Worm (Caenorhabditis elegans) whole organism, L3 larva: Measurements from ENCODE around the gene clec-36.
A peak's percentile ranks its signal among the peaks of the same experiment; 100 is the strongest.

Experiments used
- R02D3.7 ChIP-seq: fragments of 150-350 bp; optimal IDR thresholded peaks from 2 replicates; lab custom pipeline; 2014; ENCODE audit warnings: missing biosample characterization, missing genetic modification characterization
- ZK546.5 ChIP-seq: sonication (generic microtip); optimal IDR thresholded peaks from 2 replicates; lab custom pipeline; 2017; ENCODE audit warnings: missing biosample characterization, missing genetic modification characterization
- ama-1 ChIP-seq: fragments of 150-350 bp; optimal IDR thresholded peaks from 2 replicates; lab custom pipeline; 2018
- ceh-16 ChIP-seq: sonication (generic microtip); optimal IDR thresholded peaks from 2 replicates; lab custom pipeline; 2017; ENCODE audit warnings: missing biosample characterization, missing genetic modification characterization
- ceh-28 ChIP-seq: fragments of 150-350 bp; optimal IDR thresholded peaks from 2 replicates; lab custom pipeline; 2014; ENCODE audit warnings: missing biosample characterization, missing genetic modification reagents, missing genetic modification characterization
- ceh-82 ChIP-seq: fragments of 150-350 bp; optimal IDR thresholded peaks from 2 replicates; lab custom pipeline; 2014; ENCODE audit warnings: missing biosample characterization, missing genetic modification characterization
- ceh-9 ChIP-seq: sonication (generic microtip); optimal IDR thresholded peaks from 2 replicates; lab custom pipeline; 2018; ENCODE audit warnings: missing biosample characterization, missing genetic modification characterization
- daf-12 ChIP-seq: fragments of 150-350 bp; optimal IDR thresholded peaks from 2 replicates; lab custom pipeline; 2014; ENCODE audit warnings: missing biosample characterization, missing genetic modification reagents, missing genetic modification characterization
- egl-5 ChIP-seq: fragments of 150-350 bp; optimal IDR thresholded peaks from 2 replicates; lab custom pipeline; 2017; ENCODE audit warnings: missing biosample characterization, missing genetic modification reagents, missing genetic modification characterization, inconsistent platforms
- elt-2 ChIP-seq: sonication (generic microtip); optimal IDR thresholded peaks from 2 replicates; lab custom pipeline; 2016; ENCODE audit warnings: missing genetic modification reagents, mild to moderate bottlenecking, missing genetic modification characterization, missing compliant biosample characterization
- elt-3 ChIP-seq, 3 experiments: fragments of 150-350 bp in 1 of 3; sonication (generic microtip) in 2 of 3; optimal IDR thresholded peaks; 2 replicates in 2 of 3; 4 replicates in 1 of 3; lab custom pipeline; 2014 to 2017; ENCODE audit warnings: missing biosample characterization in 3 of 3, missing genetic modification characterization in 3 of 3
- eor-1 ChIP-seq, 2 experiments: fragments of 150-350 bp; optimal IDR thresholded peaks; 2 replicates each; lab custom pipeline; 2014 to 2018; ENCODE audit warnings: missing biosample characterization in 2 of 2, missing genetic modification characterization in 2 of 2
- fkh-2 ChIP-seq: fragments of 150-350 bp; optimal IDR thresholded peaks from 2 replicates; lab custom pipeline; 2014; ENCODE audit warnings: missing biosample characterization, missing genetic modification reagents, missing genetic modification characterization
- hmg-11 ChIP-seq: sonication (generic microtip); optimal IDR thresholded peaks from 2 replicates; lab custom pipeline; 2016; ENCODE audit warnings: missing genetic modification characterization, missing compliant biosample characterization
- jun-1 ChIP-seq: fragments of 150-350 bp; optimal IDR thresholded peaks from 2 replicates; lab custom pipeline; 2014; ENCODE audit warnings: missing biosample characterization, missing genetic modification reagents, missing genetic modification characterization
- lin-15B ChIP-seq: fragments of 150-350 bp; optimal IDR thresholded peaks from 2 replicates; lab custom pipeline; 2014; ENCODE audit warnings: missing biosample characterization, missing genetic modification characterization
- lsy-12 ChIP-seq: sonication (generic microtip); optimal IDR thresholded peaks from 2 replicates; lab custom pipeline; 2016; ENCODE audit warnings: mild to moderate bottlenecking, missing genetic modification characterization, missing compliant biosample characterization
- mdl-1 ChIP-seq: fragments of 150-350 bp; optimal IDR thresholded peaks from 2 replicates; lab custom pipeline; 2014; ENCODE audit warnings: missing biosample characterization, missing genetic modification characterization
- nfya-1 ChIP-seq: sonication (generic microtip); optimal IDR thresholded peaks from 2 replicates; lab custom pipeline; 2017; ENCODE audit warnings: missing genetic modification characterization, mild to moderate bottlenecking, missing compliant biosample characterization, antibody characterized with exemption, moderate library complexity; ENCODE audit not compliant: insufficient read depth
- nhr-12 ChIP-seq: fragments of 150-350 bp; optimal IDR thresholded peaks from 2 replicates; lab custom pipeline; 2014; ENCODE audit warnings: missing biosample characterization, missing genetic modification characterization
- nhr-23 ChIP-seq: fragments of 150-350 bp; optimal IDR thresholded peaks from 2 replicates; lab custom pipeline; 2014; ENCODE audit warnings: missing biosample characterization, missing genetic modification reagents, missing genetic modification characterization
- nhr-25 ChIP-seq: sonication (generic microtip); optimal IDR thresholded peaks from 2 replicates; lab custom pipeline; 2017; ENCODE audit warnings: missing biosample characterization, missing genetic modification characterization
- nhr-28 ChIP-seq: fragments of 150-350 bp; optimal IDR thresholded peaks from 2 replicates; lab custom pipeline; 2014; ENCODE audit warnings: missing biosample characterization, missing genetic modification characterization
- nhr-67 ChIP-seq: fragments of 150-350 bp; optimal IDR thresholded peaks from 2 replicates; lab custom pipeline; 2014; ENCODE audit warnings: missing biosample characterization, missing genetic modification characterization
- nhr-76 ChIP-seq: fragments of 150-350 bp; sonication (generic microtip); optimal IDR thresholded peaks from 5 replicates; lab custom pipeline; 2014; ENCODE audit warnings: missing biosample characterization, missing genetic modification characterization
- pha-4 ChIP-seq: fragments of 150-350 bp; optimal IDR thresholded peaks from 2 replicates; lab custom pipeline; 2014; ENCODE audit warnings: missing biosample characterization, missing genetic modification reagents, missing genetic modification characterization
- pqm-1 ChIP-seq: fragments of 150-350 bp; optimal IDR thresholded peaks from 2 replicates; lab custom pipeline; 2017; ENCODE audit warnings: missing biosample characterization, missing genetic modification characterization, inconsistent platforms
- sea-2 ChIP-seq: fragments of 150-350 bp; sonication (generic microtip); optimal IDR thresholded peaks from 4 replicates; lab custom pipeline; 2014; ENCODE audit warnings: missing biosample characterization, missing genetic modification reagents, missing genetic modification characterization
- skn-1 ChIP-seq: fragments of 150-350 bp; optimal IDR thresholded peaks from 2 replicates; lab custom pipeline; 2014; ENCODE audit warnings: missing biosample characterization, missing genetic modification characterization
- snpc-4 ChIP-seq: fragments of 150-350 bp; optimal IDR thresholded peaks from 2 replicates; lab custom pipeline; 2014; ENCODE audit warnings: missing biosample characterization, missing genetic modification characterization
- unc-62 ChIP-seq: fragments of 150-350 bp; sonication (generic microtip); optimal IDR thresholded peaks from 4 replicates; lab custom pipeline; 2014; ENCODE audit warnings: missing biosample characterization, missing genetic modification reagents, missing genetic modification characterization

Gene clec-36

DNA sequence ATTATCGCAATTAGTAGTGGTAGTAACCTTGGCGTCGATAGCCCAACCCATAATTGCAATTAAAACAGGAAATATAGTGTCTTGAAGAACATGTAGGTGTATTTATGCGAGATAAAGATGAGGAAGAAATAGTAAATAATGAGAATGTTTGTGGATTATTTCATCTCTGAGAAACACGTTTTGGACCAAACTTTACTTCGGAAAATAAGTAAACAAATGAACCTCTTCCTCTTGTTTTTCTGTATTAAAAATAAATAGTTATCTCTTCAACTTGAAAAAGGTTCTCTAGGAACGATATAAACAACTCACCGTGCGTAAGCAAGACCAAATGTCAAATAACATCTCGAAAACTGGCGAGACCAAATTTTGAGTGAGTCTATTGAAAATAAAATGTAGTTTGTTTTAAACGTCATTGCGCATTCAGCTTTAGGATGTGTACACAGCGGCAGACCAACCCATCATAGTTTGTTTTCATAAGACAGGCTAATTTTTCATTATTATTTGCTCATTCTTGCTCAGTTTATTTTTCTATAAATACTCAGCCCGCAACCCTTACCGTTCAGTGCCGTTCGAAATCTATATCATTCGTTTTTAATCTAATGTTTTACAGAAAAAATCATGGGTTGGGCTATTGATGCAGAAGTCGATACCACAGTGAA is 34.0 kb upstream of the clec-36 start, which contains the start of the genes F09C6.11 and F09C6.12:
Gene F09C6.11 (minus strand): TSS at position 51 of the 659 bp plus-strand sequence.
Gene F09C6.12 (plus strand): TSS at position 609 of the 659 bp plus-strand sequence.
- TF ChIP-seq daf-12 (tag; lab: Kevin White, UChicago) (no peak), R02D3.7 (no peak), pha-4 (tag; lab: Kevin White, UChicago) (peak; percentile 95), elt-3 (tag; optimal IDR thresholded peaks at IDR 0.05; lab: Kevin White, UChicago) (no peak), hmg-11 (tag; lab: Kevin White, UChicago) (no peak), ceh-16 (tag; lab: Kevin White, UChicago) (no peak)
- TF ChIP-seq, all 47 proteins: peak for 1

DNA sequence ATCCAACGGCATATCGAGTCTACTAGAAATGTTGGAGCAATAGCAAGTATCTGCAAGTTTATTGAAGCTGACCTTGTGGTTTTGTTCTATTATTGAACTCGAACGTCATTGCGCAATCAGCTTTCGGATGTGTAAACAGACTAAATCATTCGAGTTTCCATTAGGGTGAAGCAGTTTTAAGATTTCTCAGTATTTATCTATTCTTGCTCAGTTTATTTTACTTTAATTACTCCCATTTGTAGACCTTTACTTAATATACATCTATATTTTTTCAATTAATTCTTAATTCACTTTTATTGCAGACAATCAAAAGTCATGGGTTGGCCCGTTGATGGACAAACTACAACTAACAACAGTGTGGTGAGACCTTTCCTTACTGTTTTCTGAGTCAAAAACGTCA is 32.3 kb upstream of the clec-36 start, which contains the start of gene F09C6.14:
Gene F09C6.14 (plus strand): TSS at position 301 of the 400 bp plus-strand sequence.
- TF ChIP-seq ama-1 (lab: Kevin White, UChicago) (no peak), ZK546.5 (no peak), daf-12 (tag; lab: Kevin White, UChicago) (no peak), egl-5 (no peak), fkh-2 (tag; lab: Kevin White, UChicago) (no peak), ceh-82 (tag; lab: Kevin White, UChicago) (no peak), skn-1 (tag; lab: Kevin White, UChicago) (no peak), sea-2 (GFP tag; lab: Kevin White, UChicago) (no peak), pha-4 (tag; lab: Kevin White, UChicago) (no peak), lin-15B (tag; lab: Kevin White, UChicago) (no peak), jun-1 (tag; lab: Kevin White, UChicago) (no peak), pqm-1 (tag; lab: Kevin White, UChicago) (no peak), eor-1 (tag; optimal IDR thresholded peaks at IDR 0.05; lab: Kevin White, UChicago) (no peak), hmg-11 (tag; lab: Kevin White, UChicago) (no peak), nhr-25 (tag; lab: Kevin White, UChicago) (no peak), nhr-76 (tag; lab: Kevin White, UChicago) (no peak), snpc-4 (tag; lab: Kevin White, UChicago) (no peak), nhr-67 (tag; lab: Kevin White, UChicago) (no peak)

DNA sequence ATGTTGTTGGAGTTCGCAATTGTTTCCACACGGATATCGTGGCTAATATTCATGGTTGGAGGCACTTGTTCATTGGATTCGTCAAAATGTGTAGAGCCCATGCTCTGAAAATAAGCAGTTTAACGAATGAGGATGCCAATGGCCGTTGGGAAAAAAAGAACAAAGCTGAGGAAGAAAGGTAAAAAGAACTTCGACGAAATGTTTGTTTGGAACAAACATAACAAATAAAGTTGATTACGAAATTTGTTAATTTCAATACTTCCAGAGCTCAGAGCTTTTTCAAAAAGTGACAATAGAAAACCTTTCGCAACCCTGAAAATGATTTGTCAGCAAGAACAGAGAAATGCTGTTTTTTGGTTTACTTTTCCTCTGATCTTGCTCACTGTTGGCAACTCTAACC is 31.7 kb upstream of the clec-36 start, which contains the start of gene F09C6.3:
Gene F09C6.3 (minus strand): TSS at position 101 of the 400 bp plus-strand sequence.
- TF ChIP-seq nhr-28 (tag; lab: Kevin White, UChicago) (no peak), ama-1 (lab: Kevin White, UChicago) (no peak), ceh-28 (tag; lab: Kevin White, UChicago) (no peak), fkh-2 (tag; lab: Kevin White, UChicago) (no peak), nhr-76 (tag; lab: Kevin White, UChicago) (no peak), nfya-1 (tag; lab: Kevin White, UChicago) (no peak), lin-15B (tag; lab: Kevin White, UChicago) (no peak)

DNA sequence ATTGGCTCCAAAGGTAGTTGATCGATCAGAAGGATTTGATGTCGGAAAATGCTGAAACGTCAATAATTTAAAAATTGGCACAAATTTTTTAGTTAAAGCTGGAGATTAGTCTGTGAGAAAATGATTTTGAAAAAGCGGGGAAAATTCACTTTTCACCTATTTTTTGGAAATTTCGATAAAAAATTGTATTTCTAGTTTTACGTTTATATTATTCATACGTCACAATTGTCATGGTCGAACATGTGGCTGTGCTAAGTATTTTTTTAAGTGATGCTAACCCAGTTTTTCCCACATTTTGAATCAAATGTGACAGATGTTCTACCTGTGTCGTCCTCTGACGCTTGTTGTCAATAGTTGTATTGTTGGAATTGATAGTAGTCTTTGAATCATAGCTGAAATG is 31.1 kb upstream of the clec-36 start:
- TF ChIP-seq ceh-9 (tag; lab: Kevin White, UChicago) (no peak), elt-2 (tag; lab: Kevin White, UChicago) (no peak), hmg-11 (tag; lab: Kevin White, UChicago) (no peak), nhr-12 (no peak), pha-4 (tag; lab: Kevin White, UChicago) (no peak), jun-1 (tag; lab: Kevin White, UChicago) (no peak), unc-62 (GFP tag; lab: Kevin White, UChicago) (no peak), nhr-23 (tag; lab: Kevin White, UChicago) (no peak), nfya-1 (tag; lab: Kevin White, UChicago) (no peak), skn-1 (tag; lab: Kevin White, UChicago) (no peak), lin-15B (tag; lab: Kevin White, UChicago) (no peak), nhr-67 (tag; lab: Kevin White, UChicago) (no peak), ceh-16 (tag; lab: Kevin White, UChicago) (no peak), fkh-2 (tag; lab: Kevin White, UChicago) (no peak), lsy-12 (tag; lab: Kevin White, UChicago) (no peak)
- TF ChIP-seq, all 47 proteins: peak for 0

DNA sequence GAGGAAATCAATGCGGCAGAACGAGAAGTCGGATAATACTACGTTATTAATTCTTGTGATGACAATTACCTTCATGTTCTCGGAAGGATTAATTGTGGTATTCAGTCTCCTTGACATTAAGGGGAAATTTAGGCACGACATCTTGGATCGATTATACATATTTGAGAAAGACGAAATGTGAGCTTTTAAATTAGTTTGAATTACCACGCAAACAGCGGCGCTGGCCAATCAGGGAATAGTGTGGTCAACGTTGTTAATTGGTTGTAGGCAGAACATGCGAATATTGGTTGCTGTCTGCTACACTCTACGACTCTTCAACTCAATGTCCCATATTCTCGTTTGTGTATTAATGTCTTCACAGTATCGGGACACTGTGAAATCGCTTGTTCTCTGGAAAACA is 26.6 kb upstream of the clec-36 start, which contains the start of gene F49A5.10:
Gene F49A5.10 (plus strand): TSS at position 301 of the 400 bp plus-strand sequence.
- TF ChIP-seq elt-2 (tag; lab: Kevin White, UChicago) (no peak), mdl-1 (tag; lab: Kevin White, UChicago) (no peak)
- TF ChIP-seq, all 47 proteins: peak for 0
